Worm (Caenorhabditis elegans) whole organism, early embryonic: Measurements from ENCODE around the gene pdl-1.

Source experiments
- aly-1 ChIP-seq: sonication (generic microtip); optimal IDR thresholded peaks from 2 replicates; lab custom pipeline; 2016; ENCODE audit warnings: missing genetic modification characterization, missing compliant biosample characterization
- ama-1 ChIP-seq: fragments of 150-350 bp; optimal IDR thresholded peaks from 2 replicates; lab custom pipeline; 2014
- hnd-1 ChIP-seq: sonication (generic microtip); optimal IDR thresholded peaks from 2 replicates; lab custom pipeline; 2016; ENCODE audit warnings: missing genetic modification characterization, missing compliant biosample characterization
- pes-1 ChIP-seq: fragments of 200-800 bp; sonication (Bioruptor generic); IDR thresholded peaks from 2 replicates; pipeline ENCODE4 v1.3.6; 2022; ENCODE audit warnings: missing genetic modification reagents, missing genetic modification characterization, missing compliant biosample characterization
- sea-1 ChIP-seq: fragments of 200-800 bp; sonication (Bioruptor generic); conservative IDR thresholded peaks from 2 replicates; pipeline ENCODE4 v1.3.6; 2022; ENCODE audit warnings: missing genetic modification characterization, missing compliant biosample characterization

- TF ChIP-seq pes-1 (GFP tag; lab: Robert Waterston, UW) (no peak), ama-1 (no peak), aly-1 (tag; lab: Kevin White, UChicago) (no peak), sea-1 (no peak), hnd-1 (tag; lab: Kevin White, UChicago) (no peak)
Measured at ce11 chrII:7195541-7195940, 11.9 kb downstream of the pdl-1 start, which contains the start of gene acdh-12.
